Fruit fly (Drosophila melanogaster) whole organism, wandering third instar larva: ENCODE results near the gene CG7945.

Experiments used
- Abd-B ChIP-seq: fragments of >200 bp; optimal IDR thresholded peaks from 2 replicates; lab custom pipeline; 2017; ENCODE audit warnings: missing biosample characterization, missing genetic modification characterization
- Hr78 ChIP-seq: fragments of >200 bp; optimal IDR thresholded peaks from 2 replicates; lab custom pipeline; 2017; ENCODE audit warnings: missing biosample characterization, missing genetic modification characterization
- Hr83 ChIP-seq: fragments of 200-300 bp; sonication (Bioruptor generic); optimal IDR thresholded peaks from 2 replicates; lab custom pipeline; 2016; ENCODE audit warnings: missing biosample characterization, mild to moderate bottlenecking, missing genetic modification characterization, moderate library complexity; ENCODE audit not compliant: poor library complexity, severe bottlenecking
- brk ChIP-seq: fragments of 200-800 bp; sonication (Bioruptor generic); optimal IDR thresholded peaks from 2 replicates; lab custom pipeline; 2016; ENCODE audit warnings: missing biosample characterization, mild to moderate bottlenecking, missing genetic modification characterization
- h ChIP-seq: fragments of 200-800 bp; sonication (Bioruptor generic); optimal IDR thresholded peaks from 3 replicates; lab custom pipeline; 2016; ENCODE audit warnings: missing biosample characterization, mild to moderate bottlenecking, missing genetic modification characterization
- lola ChIP-seq: fragments of >200 bp; optimal IDR thresholded peaks from 2 replicates; lab custom pipeline; 2017; ENCODE audit warnings: missing biosample characterization, missing genetic modification characterization
- pan ChIP-seq: fragments of >200 bp; optimal IDR thresholded peaks from 2 replicates; lab custom pipeline; 2017
- psq ChIP-seq: fragments of 200-800 bp; sonication (Bioruptor generic); optimal IDR thresholded peaks from 3 replicates; lab custom pipeline; 2017; ENCODE audit warnings: missing biosample characterization, mild to moderate bottlenecking, missing genetic modification characterization, moderate library complexity
- usp ChIP-seq: fragments of >200 bp; optimal IDR thresholded peaks from 2 replicates; lab custom pipeline; 2017; ENCODE audit warnings: missing biosample characterization, missing genetic modification characterization

DNA sequence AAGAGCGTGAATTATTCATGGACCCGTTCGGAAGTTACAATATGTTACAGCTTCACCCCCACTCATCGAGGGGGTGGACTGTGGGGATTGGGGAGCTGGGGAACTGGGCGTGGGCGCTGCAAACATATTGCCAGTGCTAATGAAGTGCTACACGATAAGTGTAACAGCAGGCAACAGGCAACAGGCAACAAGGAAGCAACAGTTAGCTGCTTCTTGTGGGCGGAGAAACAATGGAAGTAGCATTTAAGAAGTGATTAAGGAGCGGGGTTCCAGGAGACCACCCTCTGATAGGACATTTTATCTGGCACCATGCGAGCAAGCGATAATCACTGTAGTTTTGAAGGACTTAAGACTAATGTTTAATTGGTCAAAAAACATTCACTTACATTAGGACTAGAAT, 17.3 kb upstream of the CG7945 start:
- TF ChIP-seq usp (no peak), psq (GFP tag; lab: Kevin White, UChicago) (no peak), Abd-B (no peak), h (GFP tag; lab: Kevin White, UChicago) (no peak), brk (no peak), pan (lab: Kevin White, UChicago) (no peak), lola (GFP tag; lab: Kevin White, UChicago) (no peak), Hr78 (GFP tag; lab: Kevin White, UChicago) (no peak), Hr83 (no peak)
